Worm (Caenorhabditis elegans): Measurements from ENCODE around the gene srh-258.

srh-258 gene

DNA sequence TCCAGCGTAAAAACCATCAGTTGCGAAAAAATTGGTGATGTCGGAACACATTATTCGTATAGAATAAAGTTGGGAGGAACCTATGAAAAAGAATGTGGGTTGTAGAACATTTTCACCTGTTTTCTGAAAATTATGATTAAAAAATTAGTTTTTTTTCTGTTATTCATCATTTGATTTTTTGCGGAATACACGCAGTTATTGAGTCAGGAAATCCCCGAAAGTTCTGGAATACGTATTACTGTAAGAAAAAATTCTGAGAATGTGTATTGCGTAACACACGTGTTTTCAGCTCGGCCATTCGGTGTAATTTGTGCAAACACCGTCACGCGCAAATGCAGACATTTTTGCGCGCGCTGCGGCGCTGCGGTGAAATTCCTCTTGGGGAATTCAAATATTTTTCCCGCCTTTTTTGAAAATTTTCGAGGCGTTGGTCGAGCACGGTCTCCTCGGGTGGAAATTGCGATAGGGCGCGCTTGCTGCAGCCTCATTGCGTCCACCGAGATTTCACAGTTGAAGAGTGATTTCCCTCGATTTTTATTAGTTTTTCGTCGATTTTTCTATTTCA, 16.1 kb upstream of the srh-258 start, which contains the start of gene srh-170:
TSS of gene srh-170 (minus strand) at position 51 of the 565 bp plus-strand sequence.
- TF ChIP-seq cog-1 (tag; optimal IDR thresholded peaks at IDR 0.05): no peak
- TF ChIP-seq ztf-29 (GFP tag; IDR thresholded peaks at IDR 0.05): no peak
- no peak for TF ChIP-seq flt-1 (GFP tag; IDR thresholded peaks at IDR 0.05)
- TF ChIP-seq klf-2 (GFP tag; conservative IDR thresholded peaks at IDR 0.05): no peak
- no peak for TF ChIP-seq ref-1 (GFP tag; conservative IDR thresholded peaks at IDR 0.05)
- TF ChIP-seq T22C8.4 (GFP tag; IDR thresholded peaks at IDR 0.05): no peak
- TF ChIP-seq med-1 (GFP tag; optimal IDR thresholded peaks at IDR 0.05; ENCODE audit: insufficient read depth): no peak
- TF ChIP-seq tab-1 (GFP tag; IDR thresholded peaks at IDR 0.05): no peak
- no peak for TF ChIP-seq ztf-23 (GFP tag; IDR thresholded peaks at IDR 0.05)

DNA sequence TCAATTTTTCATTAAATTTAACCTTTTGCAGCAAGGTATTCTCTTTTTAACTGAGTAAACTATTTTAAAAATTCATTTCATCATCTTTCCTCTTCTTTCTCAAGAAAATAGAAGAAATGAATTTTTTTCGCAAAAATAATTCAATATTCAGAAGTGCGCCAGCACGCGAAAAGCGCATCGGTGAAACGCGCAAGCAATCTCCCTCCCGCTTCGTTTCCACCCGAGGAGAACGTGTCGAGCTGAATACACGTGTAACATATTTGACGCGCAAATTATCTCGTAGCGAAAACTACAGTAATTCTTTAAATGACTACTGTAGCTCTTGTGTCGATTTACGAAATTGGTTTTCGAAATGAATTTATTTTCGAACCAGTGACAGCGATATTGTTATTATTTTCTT, 12.9 kb upstream of the srh-258 start:
- TF ChIP-seq ztf-23 (GFP tag; IDR thresholded peaks at IDR 0.05): no peak
- no peak for TF ChIP-seq ref-1 (GFP tag; conservative IDR thresholded peaks at IDR 0.05)
- no peak for TF ChIP-seq tab-1 (GFP tag; IDR thresholded peaks at IDR 0.05)
- no peak for TF ChIP-seq med-1 (GFP tag; optimal IDR thresholded peaks at IDR 0.05; ENCODE audit: insufficient read depth)
- no peak for TF ChIP-seq cog-1 (tag; optimal IDR thresholded peaks at IDR 0.05)
- no peak for TF ChIP-seq klf-2 (GFP tag; conservative IDR thresholded peaks at IDR 0.05)
- TF ChIP-seq flt-1 (GFP tag; IDR thresholded peaks at IDR 0.05): no peak
- TF ChIP-seq T22C8.4 (GFP tag; IDR thresholded peaks at IDR 0.05): no peak
- no peak for TF ChIP-seq ztf-29 (GFP tag; IDR thresholded peaks at IDR 0.05)

DNA sequence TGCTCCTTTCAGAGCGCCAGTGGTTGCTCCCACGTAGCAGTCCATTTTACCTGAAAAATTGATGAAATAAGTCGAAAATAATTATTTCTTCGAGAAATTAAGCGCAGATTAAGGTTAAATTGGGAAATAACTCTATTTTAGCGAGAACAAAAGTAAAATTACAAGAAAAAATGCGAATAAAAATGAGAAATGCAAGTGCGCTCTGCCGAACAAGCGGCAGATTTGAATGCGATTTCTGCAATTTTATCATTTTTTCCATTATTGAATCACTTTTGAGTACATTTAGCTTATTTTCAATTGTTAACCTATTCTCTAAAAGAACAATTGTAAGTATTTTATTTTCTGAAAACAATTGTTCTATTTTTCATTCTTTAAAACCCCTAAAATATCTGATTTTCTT, 10.1 kb upstream of the srh-258 start, which contains the start of gene T06E6.1:
TSS of gene T06E6.1 (minus strand) at position 56 of the 400 bp plus-strand sequence.
- TF ChIP-seq med-1 (GFP tag; optimal IDR thresholded peaks at IDR 0.05; ENCODE audit: insufficient read depth): no peak
- TF ChIP-seq ztf-23 (GFP tag; IDR thresholded peaks at IDR 0.05): no peak
- no peak for TF ChIP-seq ztf-29 (GFP tag; IDR thresholded peaks at IDR 0.05)
- TF ChIP-seq tab-1 (GFP tag; IDR thresholded peaks at IDR 0.05): no peak
- TF ChIP-seq cog-1 (tag; optimal IDR thresholded peaks at IDR 0.05): no peak
- TF ChIP-seq ref-1 (GFP tag; conservative IDR thresholded peaks at IDR 0.05): no peak
- no peak for TF ChIP-seq flt-1 (GFP tag; IDR thresholded peaks at IDR 0.05)
- TF ChIP-seq T22C8.4 (GFP tag; IDR thresholded peaks at IDR 0.05): no peak
- TF ChIP-seq klf-2 (GFP tag; conservative IDR thresholded peaks at IDR 0.05): no peak

DNA sequence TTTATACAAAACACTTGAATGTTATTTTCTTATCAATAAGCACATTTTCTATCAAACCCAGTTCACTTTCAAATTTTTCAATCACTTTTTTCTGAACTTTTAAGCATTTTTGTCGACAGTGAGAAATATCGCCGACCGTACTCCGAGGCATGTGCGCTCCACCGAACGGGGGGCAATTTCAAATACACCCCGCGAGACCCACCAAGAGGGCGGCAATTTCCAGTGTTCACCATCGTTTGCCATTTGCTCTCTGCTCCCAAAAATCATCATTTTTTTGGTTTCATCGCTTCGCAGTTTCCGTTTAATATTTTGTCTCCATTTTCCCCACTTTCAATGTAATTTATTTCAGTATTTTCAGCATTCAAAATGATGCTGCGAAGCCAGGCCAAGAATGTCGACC, 9.6 kb upstream of the srh-258 start, which contains the start of gene cyb-3:
TSS of gene cyb-3 (plus strand) at position 350 of the 400 bp plus-strand sequence.
- no peak for TF ChIP-seq flt-1 (GFP tag; IDR thresholded peaks at IDR 0.05)
- no peak for TF ChIP-seq med-1 (GFP tag; optimal IDR thresholded peaks at IDR 0.05; ENCODE audit: insufficient read depth)
- TF ChIP-seq tab-1 (GFP tag; IDR thresholded peaks at IDR 0.05): no peak
- TF ChIP-seq ref-1 (GFP tag; conservative IDR thresholded peaks at IDR 0.05): no peak
- no peak for TF ChIP-seq ztf-29 (GFP tag; IDR thresholded peaks at IDR 0.05)
- TF ChIP-seq ztf-23 (GFP tag; IDR thresholded peaks at IDR 0.05): no peak
- TF ChIP-seq klf-2 (GFP tag; conservative IDR thresholded peaks at IDR 0.05): no peak
- no peak for TF ChIP-seq T22C8.4 (GFP tag; IDR thresholded peaks at IDR 0.05)
- TF ChIP-seq cog-1 (tag; optimal IDR thresholded peaks at IDR 0.05): no peak

DNA sequence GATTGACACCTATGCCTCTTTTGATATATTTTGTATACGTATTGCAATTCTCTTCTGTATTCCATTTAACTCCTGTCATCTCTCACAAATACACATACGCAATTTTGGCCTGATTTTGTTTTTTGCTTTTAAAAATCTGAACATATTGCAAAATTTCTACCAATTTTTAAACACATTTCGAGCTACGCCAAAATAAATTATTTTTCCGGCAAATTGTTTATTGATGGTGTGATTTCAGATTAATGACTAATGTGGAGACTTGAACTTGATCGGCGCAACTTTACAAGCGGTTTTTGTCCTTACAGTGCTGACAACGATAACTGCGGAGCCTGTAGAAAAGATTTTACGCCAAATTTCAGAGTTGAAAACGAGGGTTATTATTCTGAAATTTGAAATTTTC, 7.8 kb upstream of the srh-258 start:
- TF ChIP-seq med-1 (GFP tag; optimal IDR thresholded peaks at IDR 0.05; ENCODE audit: insufficient read depth) (no peak), cog-1 (tag; optimal IDR thresholded peaks at IDR 0.05) (no peak), flt-1 (GFP tag; IDR thresholded peaks at IDR 0.05) (no peak), ztf-23 (GFP tag; IDR thresholded peaks at IDR 0.05) (no peak), ztf-29 (GFP tag; IDR thresholded peaks at IDR 0.05) (no peak), T22C8.4 (GFP tag; IDR thresholded peaks at IDR 0.05) (no peak), ref-1 (GFP tag; conservative IDR thresholded peaks at IDR 0.05) (no peak), tab-1 (GFP tag; IDR thresholded peaks at IDR 0.05) (no peak), klf-2 (GFP tag; conservative IDR thresholded peaks at IDR 0.05) (no peak)

DNA sequence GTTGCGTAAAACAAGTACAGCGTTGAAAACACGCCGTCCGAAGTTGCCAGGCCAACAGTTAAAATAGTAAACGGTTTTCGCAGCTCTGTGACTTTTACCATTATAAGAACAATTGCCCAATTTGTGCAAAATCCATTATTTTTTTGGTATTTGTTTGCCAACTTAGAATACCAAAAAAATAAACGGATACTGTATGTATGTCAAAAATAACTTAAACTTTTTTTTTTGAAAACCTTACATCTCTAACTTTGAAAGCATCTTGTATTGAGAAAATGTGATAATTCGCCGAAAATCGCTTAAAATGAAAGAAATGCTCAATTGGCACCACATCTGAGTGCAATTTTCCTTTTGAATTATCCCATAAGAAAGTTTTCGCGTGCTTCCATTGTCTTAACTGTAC, 6.2 kb upstream of the srh-258 start, which contains the start of gene fbxa-199:
TSS of gene fbxa-199 (minus strand) at position 101 of the 400 bp plus-strand sequence.
- TF ChIP-seq cog-1 (tag; optimal IDR thresholded peaks at IDR 0.05): no peak
- TF ChIP-seq flt-1 (GFP tag; IDR thresholded peaks at IDR 0.05): no peak
- TF ChIP-seq tab-1 (GFP tag; IDR thresholded peaks at IDR 0.05): no peak
- TF ChIP-seq klf-2 (GFP tag; conservative IDR thresholded peaks at IDR 0.05): no peak
- no peak for TF ChIP-seq ztf-23 (GFP tag; IDR thresholded peaks at IDR 0.05)
- TF ChIP-seq ref-1 (GFP tag; conservative IDR thresholded peaks at IDR 0.05): no peak
- TF ChIP-seq ztf-29 (GFP tag; IDR thresholded peaks at IDR 0.05): no peak

DNA sequence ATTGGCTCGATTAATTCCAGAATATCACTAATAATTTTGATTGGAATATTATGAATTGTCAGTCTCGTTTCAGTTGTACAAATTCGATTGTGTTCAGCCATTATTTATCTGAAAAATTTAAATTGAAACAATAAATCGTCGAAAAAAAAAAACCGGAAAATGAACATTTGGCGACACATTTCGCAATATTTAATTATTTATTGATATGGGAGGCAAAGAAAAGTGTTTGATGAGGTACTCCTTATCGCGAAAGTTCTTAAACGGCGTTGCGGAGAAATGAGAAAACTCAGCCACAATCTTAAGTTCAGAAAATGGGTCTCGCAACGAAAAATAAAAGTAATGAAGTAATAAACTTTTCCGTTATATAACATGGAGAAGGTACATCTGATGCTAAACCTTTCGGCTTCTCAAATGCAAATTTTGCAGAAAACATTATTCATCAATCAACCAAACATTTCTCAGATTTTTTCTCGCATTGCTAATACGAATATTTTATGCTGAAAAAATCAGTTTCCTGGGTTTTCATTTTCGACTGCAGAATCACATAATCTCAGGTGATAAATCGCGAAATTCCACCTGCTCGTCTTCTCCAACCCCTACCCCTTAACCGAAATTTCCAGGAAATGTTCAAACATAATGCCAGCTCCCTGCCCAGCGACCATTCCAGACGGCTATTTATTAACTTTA, 5.1 kb upstream of the srh-258 start, which contains the start of the genes T06E6.15 and sri-7:
TSS of gene T06E6.15 (minus strand) at position 101 of the 687 bp plus-strand sequence.
TSS of gene sri-7 (plus strand) at position 637 of the 687 bp plus-strand sequence.
- TF ChIP-seq T22C8.4 (GFP tag; IDR thresholded peaks at IDR 0.05) (no peak), cog-1 (tag; optimal IDR thresholded peaks at IDR 0.05) (no peak), klf-2 (GFP tag; conservative IDR thresholded peaks at IDR 0.05) (no peak), tab-1 (GFP tag; IDR thresholded peaks at IDR 0.05) (no peak), ztf-29 (GFP tag; IDR thresholded peaks at IDR 0.05) (no peak), ztf-23 (GFP tag; IDR thresholded peaks at IDR 0.05) (no peak), flt-1 (GFP tag; IDR thresholded peaks at IDR 0.05) (no peak), med-1 (GFP tag; optimal IDR thresholded peaks at IDR 0.05; ENCODE audit: insufficient read depth) (no peak), ref-1 (GFP tag; conservative IDR thresholded peaks at IDR 0.05) (no peak)

DNA sequence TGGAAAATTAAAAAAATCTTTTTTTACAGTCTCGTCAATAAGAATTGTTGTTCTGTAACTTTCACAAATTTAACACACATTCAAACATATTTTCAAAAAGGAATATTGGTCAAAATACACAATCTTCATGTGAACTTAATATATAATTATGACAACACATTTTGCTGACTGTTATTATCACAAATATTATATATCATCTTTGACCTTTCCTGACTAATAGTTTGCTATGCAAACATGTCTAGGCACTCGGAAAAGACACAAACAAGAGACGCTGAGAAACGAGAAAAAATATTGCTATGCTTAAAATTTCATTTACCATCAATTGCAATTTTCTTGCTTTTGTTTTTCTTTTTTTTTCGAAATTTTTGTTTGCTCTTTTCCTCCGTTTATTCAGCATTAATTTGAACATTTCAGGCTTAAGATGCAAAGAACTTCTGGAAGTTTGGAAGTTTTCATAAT, 3.1 kb upstream of the srh-258 start, which contains the start of gene fbxa-135:
TSS of gene fbxa-135 (plus strand) at position 409 of the 459 bp plus-strand sequence.
- no peak for TF ChIP-seq ref-1 (GFP tag; conservative IDR thresholded peaks at IDR 0.05)
- no peak for TF ChIP-seq T22C8.4 (GFP tag; IDR thresholded peaks at IDR 0.05)
- TF ChIP-seq flt-1 (GFP tag; IDR thresholded peaks at IDR 0.05): no peak
- TF ChIP-seq klf-2 (GFP tag; conservative IDR thresholded peaks at IDR 0.05): no peak
- TF ChIP-seq ztf-29 (GFP tag; IDR thresholded peaks at IDR 0.05): no peak
- no peak for TF ChIP-seq tab-1 (GFP tag; IDR thresholded peaks at IDR 0.05)
- no peak for TF ChIP-seq cog-1 (tag; optimal IDR thresholded peaks at IDR 0.05)

DNA sequence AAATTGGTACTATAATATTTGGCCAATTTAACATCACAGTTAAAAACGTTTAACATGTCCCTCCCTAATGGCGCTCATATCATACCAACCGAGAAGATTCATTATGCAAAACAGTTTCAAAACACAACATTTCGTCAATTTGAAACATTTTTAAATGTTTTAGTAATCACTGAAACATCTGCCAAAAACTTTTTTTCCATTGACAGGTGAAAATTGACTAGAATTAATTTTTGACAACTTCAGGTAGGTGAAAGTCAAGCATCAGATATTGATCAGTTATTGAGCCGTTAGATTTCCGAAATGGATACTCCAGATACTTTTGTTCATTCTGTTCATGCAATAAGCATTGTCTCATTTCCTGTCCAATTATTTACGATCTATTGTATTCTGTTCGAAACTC, 2.0 kb downstream of the srh-258 start, which contains the start of gene srh-257:
TSS of gene srh-257 (plus strand) at position 301 of the 400 bp plus-strand sequence.
- no peak for TF ChIP-seq cog-1 (tag; optimal IDR thresholded peaks at IDR 0.05)
- no peak for TF ChIP-seq ztf-29 (GFP tag; IDR thresholded peaks at IDR 0.05)
- no peak for TF ChIP-seq ref-1 (GFP tag; conservative IDR thresholded peaks at IDR 0.05)
- TF ChIP-seq ztf-23 (GFP tag; IDR thresholded peaks at IDR 0.05): no peak
- no peak for TF ChIP-seq T22C8.4 (GFP tag; IDR thresholded peaks at IDR 0.05)
- TF ChIP-seq klf-2 (GFP tag; conservative IDR thresholded peaks at IDR 0.05): no peak
- no peak for TF ChIP-seq med-1 (GFP tag; optimal IDR thresholded peaks at IDR 0.05; ENCODE audit: insufficient read depth)
- TF ChIP-seq tab-1 (GFP tag; IDR thresholded peaks at IDR 0.05): no peak
- no peak for TF ChIP-seq flt-1 (GFP tag; IDR thresholded peaks at IDR 0.05)
